Worm (Caenorhabditis elegans) whole organism, L1 larva: ENCODE results near the gene F26A1.4.

Experiments
- F16B12.6 ChIP-seq: fragments of 150-350 bp; optimal IDR thresholded peaks from 2 replicates; lab custom pipeline; 2014; ENCODE audit warnings: missing biosample characterization, missing genetic modification characterization
- Y116A8C.19 ChIP-seq: sonication (generic microtip); optimal IDR thresholded peaks from 2 replicates; lab custom pipeline; 2016; ENCODE audit warnings: missing compliant biosample characterization, missing genetic modification characterization, borderline replicate concordance
- alr-1 ChIP-seq: fragments of 200-800 bp; sonication (Bioruptor generic); optimal IDR thresholded peaks from 2 replicates; lab custom pipeline; 2018; ENCODE audit warnings: borderline replicate concordance, mild to moderate bottlenecking, missing genetic modification characterization, missing compliant biosample characterization
- ama-1 ChIP-seq: fragments of 150-350 bp; optimal IDR thresholded peaks from 2 replicates; lab custom pipeline; 2014
- blmp-1 ChIP-seq: fragments of 150-350 bp; optimal IDR thresholded peaks from 2 replicates; lab custom pipeline; 2014; ENCODE audit warnings: missing biosample characterization, missing genetic modification characterization
- ceh-82 ChIP-seq, 3 experiments: fragments of 150-350 bp in 1 of 3; sonication (generic microtip) in 2 of 3; optimal IDR thresholded peaks; 2 replicates each; lab custom pipeline; 2014 to 2017; ENCODE audit warnings: missing biosample characterization in 3 of 3, missing genetic modification characterization in 3 of 3
- ceh-88 ChIP-seq: fragments of 200-800 bp; sonication (Bioruptor generic); IDR thresholded peaks from 2 replicates; pipeline ENCODE4 v1.3.6; 2022; ENCODE audit warnings: missing genetic modification characterization, missing compliant biosample characterization
- ces-1 ChIP-seq: fragments of 150-350 bp; optimal IDR thresholded peaks from 2 replicates; lab custom pipeline; 2014; ENCODE audit warnings: missing biosample characterization, missing genetic modification reagents, missing genetic modification characterization
- dpl-1 ChIP-seq, 3 experiments: fragments of 150-350 bp in 2 of 3; sonication (generic microtip) in 1 of 3; optimal IDR thresholded peaks; 2 replicates each; lab custom pipeline; 2014 to 2017; ENCODE audit warnings: missing biosample characterization in 3 of 3, missing genetic modification characterization in 3 of 3, missing genetic modification reagents in 3 of 3
- efl-1 ChIP-seq, 4 experiments: fragments of 150-350 bp; optimal IDR thresholded peaks in 3 of 4; peaks in 1 of 4; 1 replicate in 1 of 4; 2 replicates in 3 of 4; lab custom pipeline; 2014; ENCODE audit warnings: missing biosample characterization in 2 of 4, missing genetic modification characterization in 2 of 4, missing genetic modification reagents in 2 of 4
- efl-3 ChIP-seq: fragments of 200-800 bp; sonication (Bioruptor generic); optimal IDR thresholded peaks from 2 replicates; lab custom pipeline; 2018; ENCODE audit warnings: mild to moderate bottlenecking, missing genetic modification characterization, missing compliant biosample characterization
- egl-27 ChIP-seq, 2 experiments: fragments of 150-350 bp in 1 of 2; sonication (generic microtip); optimal IDR thresholded peaks; 3 replicates each; lab custom pipeline; 2017 to 2018; ENCODE audit warnings: missing biosample characterization in 2 of 2, missing genetic modification characterization in 2 of 2, missing genetic modification reagents in 2 of 2
- elt-2 ChIP-seq: sonication (generic microtip); optimal IDR thresholded peaks from 2 replicates; lab custom pipeline; 2016; ENCODE audit warnings: missing genetic modification characterization, mild to moderate bottlenecking, inconsistent platforms, missing compliant biosample characterization, missing genetic modification reagents
- fkh-10 ChIP-seq: sonication (generic microtip); optimal IDR thresholded peaks from 2 replicates; lab custom pipeline; 2017; ENCODE audit warnings: missing biosample characterization, missing genetic modification reagents, missing genetic modification characterization
- fkh-4 ChIP-seq: sonication (generic microtip); optimal IDR thresholded peaks from 2 replicates; lab custom pipeline; 2016; ENCODE audit warnings: missing compliant biosample characterization, missing genetic modification characterization, borderline replicate concordance
- fos-1 ChIP-seq: fragments of 150-350 bp; optimal IDR thresholded peaks from 2 replicates; lab custom pipeline; 2014; ENCODE audit warnings: missing biosample characterization, missing genetic modification characterization
- hlh-17 ChIP-seq: fragments of 200-800 bp; sonication (Bioruptor generic); optimal IDR thresholded peaks from 2 replicates; lab custom pipeline; 2018; ENCODE audit warnings: missing genetic modification characterization, mild to moderate bottlenecking, missing compliant biosample characterization, moderate library complexity, borderline replicate concordance
- isw-1 ChIP-seq: fragments of 200-800 bp; sonication (Bioruptor generic); IDR thresholded peaks from 2 replicates; pipeline ENCODE4 v1.3.6; 2022; ENCODE audit warnings: missing genetic modification characterization, missing compliant biosample characterization
- lin-15B ChIP-seq: fragments of 150-350 bp; sonication (generic microtip); optimal IDR thresholded peaks from 3 replicates; lab custom pipeline; 2014; ENCODE audit warnings: missing biosample characterization, missing genetic modification characterization
- lin-39 ChIP-seq: fragments of 150-350 bp; optimal IDR thresholded peaks from 2 replicates; lab custom pipeline; 2014; ENCODE audit warnings: missing biosample characterization, missing genetic modification reagents, missing genetic modification characterization
- mdl-1 ChIP-seq, 2 experiments: fragments of 150-350 bp; optimal IDR thresholded peaks; 2 replicates each; lab custom pipeline; 2014 to 2017; ENCODE audit warnings: missing biosample characterization in 2 of 2, missing genetic modification characterization in 2 of 2, inconsistent platforms in 1 of 2
- mef-2 ChIP-seq: fragments of 150-350 bp; optimal IDR thresholded peaks from 2 replicates; lab custom pipeline; 2014; ENCODE audit warnings: missing biosample characterization, missing genetic modification characterization
- mep-1 ChIP-seq: fragments of 150-350 bp; optimal IDR thresholded peaks from 2 replicates; lab custom pipeline; 2014; ENCODE audit warnings: missing biosample characterization, missing genetic modification characterization
- nhr-20 ChIP-seq: sonication (generic microtip); optimal IDR thresholded peaks from 2 replicates; lab custom pipeline; 2016; ENCODE audit warnings: mild to moderate bottlenecking, missing genetic modification characterization, missing compliant biosample characterization
- nhr-237 ChIP-seq: fragments of 150-350 bp; optimal IDR thresholded peaks from 2 replicates; lab custom pipeline; 2014; ENCODE audit warnings: missing biosample characterization, missing genetic modification characterization
- nhr-28 ChIP-seq: fragments of 150-350 bp; optimal IDR thresholded peaks from 2 replicates; lab custom pipeline; 2014; ENCODE audit warnings: missing biosample characterization, missing genetic modification characterization
- nhr-71 ChIP-seq: sonication (generic microtip); optimal IDR thresholded peaks from 2 replicates; lab custom pipeline; 2016; ENCODE audit warnings: mild to moderate bottlenecking, missing genetic modification characterization, moderate library complexity, missing compliant biosample characterization
- nhr-76 ChIP-seq: sonication (generic microtip); optimal IDR thresholded peaks from 2 replicates; lab custom pipeline; 2017; ENCODE audit warnings: missing biosample characterization, missing genetic modification characterization
- nhr-84 ChIP-seq: sonication (generic microtip); optimal IDR thresholded peaks from 2 replicates; lab custom pipeline; 2017; ENCODE audit warnings: missing biosample characterization, missing genetic modification characterization
- nhr-90 ChIP-seq: sonication (generic microtip); optimal IDR thresholded peaks from 2 replicates; lab custom pipeline; 2016; ENCODE audit warnings: mild to moderate bottlenecking, missing genetic modification characterization, missing compliant biosample characterization; ENCODE audit not compliant: poor library complexity
- pax-3 ChIP-seq: fragments of 200-800 bp; sonication (Bioruptor generic); optimal IDR thresholded peaks from 2 replicates; lab custom pipeline; 2018; ENCODE audit warnings: mild to moderate bottlenecking, missing genetic modification characterization, moderate library complexity, missing compliant biosample characterization
- rnt-1 ChIP-seq: sonication (generic microtip); optimal IDR thresholded peaks from 2 replicates; lab custom pipeline; 2016; ENCODE audit warnings: mild to moderate bottlenecking, missing genetic modification characterization, moderate library complexity, missing compliant biosample characterization
- skn-1 ChIP-seq: fragments of 150-350 bp; optimal IDR thresholded peaks from 2 replicates; lab custom pipeline; 2014; ENCODE audit warnings: missing biosample characterization, missing genetic modification characterization
- tbx-2 ChIP-seq: sonication (generic microtip); optimal IDR thresholded peaks from 2 replicates; lab custom pipeline; 2016; ENCODE audit warnings: missing genetic modification characterization, missing compliant biosample characterization
- unc-130 ChIP-seq: fragments of 150-350 bp; optimal IDR thresholded peaks from 2 replicates; lab custom pipeline; 2017; ENCODE audit warnings: missing biosample characterization, missing genetic modification characterization, inconsistent platforms
- unc-62 ChIP-seq: fragments of 150-350 bp; optimal IDR thresholded peaks from 2 replicates; lab custom pipeline; 2014; ENCODE audit warnings: missing biosample characterization, missing genetic modification reagents, missing genetic modification characterization
- vab-15 ChIP-seq: sonication (generic microtip); optimal IDR thresholded peaks from 2 replicates; lab custom pipeline; 2017; ENCODE audit warnings: missing genotype, mild to moderate bottlenecking, missing genetic modification characterization, missing compliant biosample characterization
- ztf-11 ChIP-seq, 2 experiments: sonication (generic microtip); optimal IDR thresholded peaks; 2 replicates each; lab custom pipeline; 2016 to 2017; ENCODE audit warnings: missing genetic modification characterization in 2 of 2, missing biosample characterization in 1 of 2, missing compliant biosample characterization in 1 of 2
- ztf-4 ChIP-seq: fragments of 150-350 bp; optimal IDR thresholded peaks from 2 replicates; lab custom pipeline; 2014; ENCODE audit warnings: missing biosample characterization, missing genetic modification characterization

The F26A1.4 gene

DNA sequence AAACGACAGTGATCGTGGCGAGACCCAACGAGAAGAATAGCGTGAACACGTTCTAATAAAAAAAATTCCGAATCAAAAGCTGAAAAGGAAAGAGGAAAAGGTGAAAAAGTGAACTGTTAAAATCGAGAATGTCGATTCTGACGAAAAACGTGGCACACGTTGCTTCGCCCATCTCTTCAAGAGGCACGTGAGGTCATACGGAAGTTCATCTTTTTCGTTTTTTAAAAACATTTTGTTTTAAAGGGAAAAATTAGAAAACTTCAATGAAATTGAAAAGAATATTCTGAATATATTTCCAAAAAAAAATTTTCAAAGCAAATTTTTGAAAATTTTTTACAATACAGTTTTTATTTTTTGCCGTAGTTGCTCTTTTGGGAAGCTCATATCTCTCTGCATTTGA is 6.1 kb upstream of the F26A1.4 start, which contains the start of gene C38D4.7:
Gene C38D4.7, minus strand, starts transcription at position 101 of the 400 bp plus-strand sequence.
- no peak for TF ChIP-seq nhr-76 (tag; lab: Kevin White, UChicago)
- TF ChIP-seq hlh-17 (GFP tag; lab: Kevin White, UChicago) = no peak
- no peak for TF ChIP-seq fkh-10 (GFP tag; lab: Kevin White, UChicago)
- TF ChIP-seq ceh-88 = no peak
- TF ChIP-seq fos-1 (tag; lab: Kevin White, UChicago) = no peak
- TF ChIP-seq lin-39 (tag; lab: Kevin White, UChicago) = no peak
- no peak for TF ChIP-seq nhr-237
- no peak for TF ChIP-seq fkh-4
- TF ChIP-seq nhr-84 (tag; lab: Kevin White, UChicago) = no peak
- TF ChIP-seq elt-2 = no peak
- no peak for TF ChIP-seq lin-15B (tag; lab: Kevin White, UChicago)
- no peak for TF ChIP-seq ceh-82 (tag; optimal IDR thresholded peaks at IDR 0.05; lab: Kevin White, UChicago)
- no peak for TF ChIP-seq alr-1
- TF ChIP-seq mef-2 (tag; lab: Kevin White, UChicago) = no peak
- TF ChIP-seq vab-15 (tag; lab: Kevin White, UChicago) = no peak
- no peak for TF ChIP-seq efl-1 (optimal IDR thresholded peaks at IDR 0.05; lab: Kevin White, UChicago)
- no peak for TF ChIP-seq efl-1 (GFP tag; optimal IDR thresholded peaks at IDR 0.05 in 1 of 2; lab: Kevin White, UChicago)
- TF ChIP-seq ztf-11 (tag; optimal IDR thresholded peaks at IDR 0.05; lab: Kevin White, UChicago) = no peak

DNA sequence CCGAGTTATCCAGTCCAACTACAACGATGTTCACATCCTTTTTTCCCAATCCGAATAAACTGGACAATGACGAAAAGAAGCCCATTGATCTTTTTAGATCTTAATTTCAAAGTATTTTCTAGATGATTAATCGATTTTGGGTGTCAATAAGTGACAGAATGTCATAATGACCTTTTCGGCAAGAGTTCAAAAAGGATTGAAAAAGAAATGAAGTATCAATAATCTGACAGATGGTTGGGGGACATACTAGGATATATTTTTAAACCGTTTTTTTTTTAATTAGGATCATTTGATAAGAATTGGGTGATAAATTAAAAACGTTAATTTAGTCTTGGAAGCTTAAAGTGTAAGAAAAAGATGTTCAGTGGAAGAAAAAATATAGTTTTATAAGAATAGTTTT is 2.6 kb upstream of the F26A1.4 start, which contains the start of gene arl-6:
Gene arl-6, minus strand, starts transcription at position 101 of the 400 bp plus-strand sequence.
- TF ChIP-seq vab-15 (tag; lab: Kevin White, UChicago) = no peak
- no peak for TF ChIP-seq ces-1 (GFP tag; lab: Kevin White, UChicago)
- no peak for TF ChIP-seq efl-1 (optimal IDR thresholded peaks at IDR 0.05; lab: Kevin White, UChicago)
- peak in 1 of 2 experiments; percentile 49 for TF ChIP-seq efl-1 (GFP tag; optimal IDR thresholded peaks at IDR 0.05 in 1 of 2; lab: Kevin White, UChicago)

DNA sequence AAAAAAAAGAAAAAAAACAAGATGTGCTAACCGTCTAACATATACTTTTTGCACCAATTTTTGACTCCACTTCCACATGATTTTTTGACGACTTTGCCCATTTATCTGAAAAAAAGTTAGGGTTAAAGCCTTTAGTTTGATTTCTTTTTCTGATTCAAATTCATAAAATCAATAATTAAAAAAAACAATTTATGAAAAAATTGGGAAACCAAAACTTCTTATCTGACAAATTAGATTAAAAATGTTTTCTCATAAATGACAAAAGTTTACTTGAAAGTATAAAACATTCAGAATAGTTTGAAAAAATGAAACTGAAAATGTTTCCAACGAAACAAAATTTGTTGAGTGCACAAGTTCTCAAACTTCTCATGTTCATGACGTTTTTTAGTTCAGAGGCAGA is 2.5 kb downstream of the F26A1.4 start, which contains the start of gene F26A1.7:
Gene F26A1.7, minus strand, starts transcription at position 101 of the 400 bp plus-strand sequence.
- TF ChIP-seq unc-62 (GFP tag; lab: Kevin White, UChicago) = no peak
- TF ChIP-seq nhr-71 = no peak
- no peak for TF ChIP-seq ceh-88

DNA sequence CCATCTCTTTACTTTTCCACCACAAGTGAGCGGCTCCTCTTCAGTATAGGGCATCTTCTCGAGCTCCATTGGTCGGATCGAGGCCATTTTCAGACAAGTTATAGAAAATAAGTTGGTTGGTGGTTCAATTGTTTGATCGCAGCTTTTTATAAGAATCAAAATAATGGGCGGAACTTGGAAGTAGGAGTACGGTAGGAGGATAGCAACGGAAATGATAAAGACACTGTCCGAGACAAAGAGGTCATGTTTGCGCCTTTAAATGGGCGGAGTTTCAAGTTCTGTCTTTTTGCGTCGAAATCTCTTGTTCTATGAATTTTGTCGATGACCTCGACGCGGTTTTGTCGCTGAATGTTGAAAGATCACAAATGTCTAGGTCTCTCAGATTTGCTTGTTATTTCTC is 4.8 kb downstream of the F26A1.4 start, which contains the start of gene F26A1.8:
Gene F26A1.8, minus strand, starts transcription at position 101 of the 400 bp plus-strand sequence.
- TF ChIP-seq egl-27 (tag; optimal IDR thresholded peaks at IDR 0.05; lab: Kevin White, UChicago) (no peak), hlh-17 (GFP tag; lab: Kevin White, UChicago) (no peak), ceh-88 (no peak), nhr-28 (no peak), unc-130 (no peak), isw-1 (GFP tag; lab: Robert Waterston, UW) (no peak), dpl-1 (GFP tag; optimal IDR thresholded peaks at IDR 0.05; lab: Kevin White, UChicago) (no peak), nhr-90 (no peak), unc-62 (GFP tag; lab: Kevin White, UChicago) (no peak), mep-1 (no peak), skn-1 (tag; lab: Kevin White, UChicago) (no peak), mdl-1 (tag; optimal IDR thresholded peaks at IDR 0.05; lab: Kevin White, UChicago) (no peak), Y116A8C.19 (tag; lab: Kevin White, UChicago) (no peak), tbx-2 (no peak), ces-1 (GFP tag; lab: Kevin White, UChicago) (no peak), nhr-84 (tag; lab: Kevin White, UChicago) (no peak), ztf-4 (tag; lab: Kevin White, UChicago) (no peak), pax-3 (tag; lab: Kevin White, UChicago) (no peak), vab-15 (tag; lab: Kevin White, UChicago) (no peak)

DNA sequence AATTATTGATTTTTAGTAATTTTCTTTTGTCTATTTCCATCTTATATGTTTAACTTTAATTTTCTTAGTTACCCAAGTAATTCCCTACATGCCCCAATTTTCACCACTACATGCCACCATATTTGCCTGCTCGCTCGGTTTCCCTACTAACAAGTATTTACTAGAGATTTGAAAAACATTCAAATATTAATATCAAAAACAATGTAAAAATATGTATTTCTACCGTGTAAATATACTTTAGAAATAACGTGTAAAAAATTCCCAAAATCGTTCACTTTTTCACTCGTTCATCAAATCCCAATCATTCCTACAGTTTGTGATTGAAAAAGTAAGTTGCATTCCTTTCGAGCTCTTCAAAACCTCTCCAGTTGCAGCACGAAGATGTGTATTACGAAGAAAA is 9.3 kb downstream of the F26A1.4 start, which contains the start of gene F26A1.3:
Gene F26A1.3, plus strand, starts transcription at position 301 of the 400 bp plus-strand sequence.
- TF ChIP-seq rnt-1 = no peak
- TF ChIP-seq alr-1 = no peak
- no peak for TF ChIP-seq lin-15B (tag; lab: Kevin White, UChicago)
- TF ChIP-seq blmp-1 (tag; lab: Kevin White, UChicago) = no peak
- no peak for TF ChIP-seq efl-3 (GFP tag; lab: Kevin White, UChicago)
- no peak for TF ChIP-seq nhr-84 (tag; lab: Kevin White, UChicago)
- no peak for TF ChIP-seq ama-1 (lab: Kevin White, UChicago)
- TF ChIP-seq mdl-1 (tag; optimal IDR thresholded peaks at IDR 0.05; lab: Kevin White, UChicago) = no peak
- no peak for TF ChIP-seq F16B12.6 (tag; lab: Kevin White, UChicago)
- no peak for TF ChIP-seq nhr-20 (tag; lab: Kevin White, UChicago)
